Worm (Caenorhabditis elegans) whole organism, early embryonic: ENCODE results near the gene parg-2.

ENCODE experiments used
- B0310.2 ChIP-seq: sonication (generic microtip); optimal IDR thresholded peaks from 2 replicates; lab custom pipeline; 2016; ENCODE audit warnings: mild to moderate bottlenecking, missing genetic modification characterization, missing compliant biosample characterization
- F13C5.2 ChIP-seq: sonication (generic microtip); optimal IDR thresholded peaks from 2 replicates; lab custom pipeline; 2017; ENCODE audit warnings: mild to moderate bottlenecking, missing genetic modification characterization, inconsistent platforms, missing compliant biosample characterization
- aly-1 ChIP-seq: sonication (generic microtip); optimal IDR thresholded peaks from 2 replicates; lab custom pipeline; 2016; ENCODE audit warnings: missing genetic modification characterization, missing compliant biosample characterization
- ama-1 ChIP-seq: fragments of 150-350 bp; optimal IDR thresholded peaks from 2 replicates; lab custom pipeline; 2014
- ceh-13 ChIP-seq: fragments of 200-800 bp; sonication (Bioruptor generic); optimal IDR thresholded peaks from 2 replicates; lab custom pipeline; 2018; ENCODE audit warnings: mild to moderate bottlenecking, missing genetic modification characterization, missing compliant biosample characterization
- ceh-36 ChIP-seq: sonication (generic microtip); optimal IDR thresholded peaks from 2 replicates; lab custom pipeline; 2016; ENCODE audit warnings: missing genetic modification characterization, inconsistent platforms, missing compliant biosample characterization
- ets-7 ChIP-seq: sonication (generic microtip); optimal IDR thresholded peaks from 2 replicates; lab custom pipeline; 2016; ENCODE audit warnings: missing genotype, missing genetic modification characterization, missing compliant biosample characterization
- flt-1 ChIP-seq: fragments of 200-800 bp; sonication (Bioruptor generic); IDR thresholded peaks from 2 replicates; pipeline ENCODE4 v1.3.6; 2022; ENCODE audit warnings: missing genetic modification characterization, missing compliant biosample characterization
- hmbx-1 ChIP-seq: sonication (generic microtip); optimal IDR thresholded peaks from 2 replicates; lab custom pipeline; 2016; ENCODE audit warnings: mild to moderate bottlenecking, missing genetic modification characterization, missing compliant biosample characterization
- hmg-4 ChIP-seq: fragments of 200-800 bp; sonication (Bioruptor generic); optimal IDR thresholded peaks from 2 replicates; lab custom pipeline; 2018; ENCODE audit warnings: mild to moderate bottlenecking, missing genetic modification characterization, missing compliant biosample characterization
- hnd-1 ChIP-seq: sonication (generic microtip); optimal IDR thresholded peaks from 2 replicates; lab custom pipeline; 2016; ENCODE audit warnings: missing genetic modification characterization, missing compliant biosample characterization
- pes-1 ChIP-seq: fragments of 200-800 bp; sonication (Bioruptor generic); IDR thresholded peaks from 2 replicates; pipeline ENCODE4 v1.3.6; 2022; ENCODE audit warnings: missing genetic modification reagents, missing genetic modification characterization, missing compliant biosample characterization
- scrt-1 ChIP-seq: fragments of 200-800 bp; sonication (Bioruptor generic); IDR thresholded peaks from 2 replicates; pipeline ENCODE4 v1.3.6; 2022; ENCODE audit warnings: missing genetic modification characterization, missing compliant biosample characterization
- sea-1 ChIP-seq: fragments of 200-800 bp; sonication (Bioruptor generic); conservative IDR thresholded peaks from 2 replicates; pipeline ENCODE4 v1.3.6; 2022; ENCODE audit warnings: missing genetic modification characterization, missing compliant biosample characterization
- tbx-11 ChIP-seq: fragments of 200-800 bp; sonication (Bioruptor generic); IDR thresholded peaks from 2 replicates; pipeline ENCODE4 v1.3.6; 2022; ENCODE audit warnings: missing genetic modification characterization, missing compliant biosample characterization
- tbx-37 ChIP-seq: fragments of 200-800 bp; sonication (Bioruptor generic); conservative IDR thresholded peaks from 2 replicates; pipeline ENCODE4 v1.3.6; 2022; ENCODE audit warnings: missing genetic modification reagents, missing genetic modification characterization, missing compliant biosample characterization
- tra-4 ChIP-seq: sonication (generic microtip); optimal IDR thresholded peaks from 2 replicates; lab custom pipeline; 2017; ENCODE audit warnings: missing genetic modification characterization, missing compliant biosample characterization

Gene parg-2

DNA sequence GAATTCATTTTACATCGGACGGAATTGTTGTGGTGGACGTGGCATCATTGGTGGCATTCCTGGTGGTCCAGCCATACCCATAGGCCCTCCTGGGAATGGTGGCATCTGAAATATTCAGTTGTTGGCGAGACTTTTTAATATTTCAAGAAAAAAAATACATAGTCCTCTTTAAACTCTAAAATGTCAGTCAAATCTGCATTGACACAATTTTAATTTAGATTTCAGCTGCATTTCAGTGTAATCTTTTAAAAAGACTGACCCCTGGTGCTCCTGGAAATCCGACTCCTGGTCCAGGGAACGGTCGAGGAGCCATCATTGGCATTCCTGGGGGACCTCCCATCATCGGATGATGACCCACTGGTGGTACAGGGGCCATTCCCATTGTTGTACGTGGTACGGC is 28.0 kb downstream of the parg-2 start:
- TF ChIP-seq flt-1 (GFP tag; lab: Robert Waterston, UW) (no peak), scrt-1 (GFP tag; lab: Robert Waterston, UW) (no peak), ceh-36 (tag; lab: Kevin White, UChicago) (no peak), tbx-11 (GFP tag; lab: Robert Waterston, UW) (no peak)

DNA sequence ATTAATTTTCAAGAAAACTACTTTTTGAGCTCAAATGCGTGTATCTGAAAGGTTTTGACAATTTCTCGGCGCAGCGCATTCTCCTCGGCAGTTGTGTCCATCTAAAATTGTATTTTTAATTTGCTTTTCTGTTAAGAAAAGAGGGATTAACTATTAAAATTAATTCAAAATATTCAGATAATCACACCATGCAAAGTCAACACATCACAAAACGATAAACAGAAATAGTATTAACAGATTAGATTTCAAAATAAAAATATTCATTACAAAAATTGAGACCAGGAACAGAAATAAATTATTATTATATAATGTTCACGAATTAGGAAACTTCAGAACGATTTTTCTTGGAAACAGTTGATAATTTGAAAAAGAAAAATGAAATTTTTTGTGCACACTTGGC is 28.4 kb downstream of the parg-2 start, which contains the start of gene pole-2:
pole-2 (minus strand) TSS at position 101 of the 400 bp plus-strand sequence.
- no peak for TF ChIP-seq hmg-4 (GFP tag; lab: Kevin White, UChicago)
- no peak for TF ChIP-seq scrt-1 (GFP tag; lab: Robert Waterston, UW)
- TF ChIP-seq flt-1 (GFP tag; lab: Robert Waterston, UW) = no peak
- TF ChIP-seq F13C5.2 (tag; lab: Kevin White, UChicago) = no peak
- TF ChIP-seq hmbx-1 (tag; lab: Kevin White, UChicago) = no peak
- no peak for TF ChIP-seq pes-1 (GFP tag; lab: Robert Waterston, UW)
- no peak for TF ChIP-seq ceh-36 (tag; lab: Kevin White, UChicago)
- TF ChIP-seq tbx-37 = no peak
- no peak for TF ChIP-seq sea-1 (GFP tag; lab: Robert Waterston, UW)
- no peak for TF ChIP-seq ama-1 (lab: Kevin White, UChicago)
- TF ChIP-seq B0310.2 (tag; lab: Kevin White, UChicago) = no peak
- TF ChIP-seq hnd-1 (tag; lab: Kevin White, UChicago) = no peak
- no peak for TF ChIP-seq aly-1 (tag; lab: Kevin White, UChicago)
- TF ChIP-seq tra-4 = no peak

DNA sequence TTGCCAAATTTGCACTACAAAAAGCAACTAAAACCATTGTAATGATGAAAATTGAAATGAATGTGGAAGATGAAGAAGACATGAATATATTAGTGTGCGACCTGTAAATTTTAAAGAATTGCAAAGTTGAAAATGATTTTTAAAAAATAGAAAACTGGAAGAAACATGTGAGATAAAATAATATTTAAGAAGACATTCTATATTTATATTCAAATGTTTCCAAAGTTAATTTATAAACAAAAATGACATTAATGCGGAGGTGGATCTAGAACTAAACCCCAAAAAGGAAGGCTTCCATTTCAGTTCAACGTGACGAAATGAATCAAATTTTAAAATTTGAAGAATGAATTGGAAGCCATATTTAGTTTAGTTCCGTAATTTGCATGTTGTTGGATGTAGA is 35.7 kb downstream of the parg-2 start, which contains the start of gene nlp-60:
nlp-60 (minus strand) TSS at position 101 of the 400 bp plus-strand sequence.
- TF ChIP-seq tra-4 = no peak
- TF ChIP-seq tbx-37 = no peak

DNA sequence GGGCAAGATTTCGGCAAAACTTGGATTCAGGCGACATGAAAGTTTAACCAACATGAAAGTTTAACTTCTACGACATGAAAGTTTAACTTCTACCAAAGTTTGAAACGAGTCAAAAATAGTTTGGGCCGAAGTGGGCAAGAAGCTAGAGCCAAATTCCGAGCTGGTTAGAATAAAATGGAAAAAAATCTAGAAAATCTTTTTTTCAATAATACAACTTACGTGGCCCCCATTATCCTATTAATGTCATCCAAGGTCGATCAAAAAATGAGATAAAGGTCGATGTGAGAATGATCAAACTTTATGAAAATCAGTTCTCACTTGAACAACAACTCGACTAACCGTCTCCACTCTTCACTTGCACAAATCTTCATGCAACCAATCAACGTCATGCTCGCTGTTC is 37.6 kb downstream of the parg-2 start, which contains the start of gene F08B4.8:
F08B4.8 (plus strand) TSS at position 301 of the 400 bp plus-strand sequence.
- TF ChIP-seq aly-1 (tag; lab: Kevin White, UChicago) = no peak
- no peak for TF ChIP-seq sea-1 (GFP tag; lab: Robert Waterston, UW)
- TF ChIP-seq tra-4 = no peak
- TF ChIP-seq hmbx-1 (tag; lab: Kevin White, UChicago) = no peak
- TF ChIP-seq hnd-1 (tag; lab: Kevin White, UChicago) = no peak
- no peak for TF ChIP-seq B0310.2 (tag; lab: Kevin White, UChicago)
- no peak for TF ChIP-seq ceh-36 (tag; lab: Kevin White, UChicago)

DNA sequence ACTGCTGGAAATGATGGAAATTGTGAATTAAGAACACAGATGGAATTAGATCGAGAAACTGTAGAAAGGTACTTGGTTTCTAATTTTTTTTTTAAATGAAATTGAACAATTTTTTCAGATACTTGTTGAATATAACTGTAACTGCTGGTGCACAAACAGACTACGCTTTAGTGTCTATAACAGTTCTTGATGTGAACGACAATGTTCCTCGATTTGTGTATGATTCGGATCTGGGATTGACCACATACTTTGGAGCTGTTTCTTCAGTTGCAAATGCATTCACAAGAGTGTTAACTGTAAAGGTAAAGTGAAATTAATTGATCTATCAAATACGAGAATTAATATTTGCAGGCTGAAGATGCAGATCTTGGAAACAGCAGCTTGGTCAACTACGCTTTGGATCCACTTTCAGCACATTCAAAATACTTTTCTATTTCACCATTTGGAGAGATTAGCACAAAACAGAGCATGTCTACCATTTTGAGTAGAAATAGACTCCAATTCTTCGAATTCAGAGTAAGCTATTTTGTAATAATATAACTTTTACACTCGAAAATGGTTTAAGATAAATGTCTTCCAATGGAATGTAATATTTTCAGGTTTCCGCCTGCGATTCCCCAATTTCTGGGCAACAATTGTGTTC is 41.1 kb downstream of the parg-2 start:
- TF ChIP-seq hmg-4 (GFP tag; lab: Kevin White, UChicago) = no peak
- no peak for TF ChIP-seq tra-4
- no peak for TF ChIP-seq hnd-1 (tag; lab: Kevin White, UChicago)
- TF ChIP-seq ceh-13 (GFP tag; lab: Kevin White, UChicago) = no peak
- no peak for TF ChIP-seq pes-1 (GFP tag; lab: Robert Waterston, UW)
- no peak for TF ChIP-seq aly-1 (tag; lab: Kevin White, UChicago)
- TF ChIP-seq tbx-11 (GFP tag; lab: Robert Waterston, UW) = no peak
- TF ChIP-seq sea-1 (GFP tag; lab: Robert Waterston, UW) = no peak
- no peak for TF ChIP-seq ama-1 (lab: Kevin White, UChicago)
- no peak for TF ChIP-seq ceh-36 (tag; lab: Kevin White, UChicago)
- no peak for TF ChIP-seq F13C5.2 (tag; lab: Kevin White, UChicago)
- no peak for TF ChIP-seq flt-1 (GFP tag; lab: Robert Waterston, UW)
- TF ChIP-seq scrt-1 (GFP tag; lab: Robert Waterston, UW) = no peak
- TF ChIP-seq B0310.2 (tag; lab: Kevin White, UChicago) = no peak

DNA sequence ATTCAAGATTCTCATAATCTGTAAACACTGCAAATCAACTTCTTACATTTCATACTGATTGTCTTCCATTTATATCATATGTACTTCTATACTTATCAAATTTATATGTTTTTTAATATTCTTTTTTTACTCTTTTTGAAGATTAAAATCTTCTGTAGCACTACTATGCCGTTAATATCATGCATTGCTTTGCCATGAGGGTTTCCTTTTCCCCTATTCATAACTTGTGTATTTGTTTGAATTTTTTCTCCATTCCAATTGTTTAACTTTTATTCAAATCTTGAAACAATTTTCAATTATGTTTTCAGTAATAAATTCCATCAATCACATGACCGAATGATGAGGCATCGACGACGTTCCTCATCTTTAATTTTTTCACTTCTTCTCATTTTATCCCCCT is 46.3 kb downstream of the parg-2 start, which contains the start of gene cdh-5:
cdh-5 (plus strand) TSS at position 301 of the 400 bp plus-strand sequence.
- TF ChIP-seq F13C5.2 (tag; lab: Kevin White, UChicago) (no peak), ceh-36 (tag; lab: Kevin White, UChicago) (no peak), ets-7 (tag; lab: Kevin White, UChicago) (no peak), ama-1 (lab: Kevin White, UChicago) (no peak), tbx-37 (no peak), hnd-1 (tag; lab: Kevin White, UChicago) (no peak), ceh-13 (GFP tag; lab: Kevin White, UChicago) (no peak), tra-4 (no peak), hmbx-1 (tag; lab: Kevin White, UChicago) (no peak), tbx-11 (GFP tag; lab: Robert Waterston, UW) (no peak)

DNA sequence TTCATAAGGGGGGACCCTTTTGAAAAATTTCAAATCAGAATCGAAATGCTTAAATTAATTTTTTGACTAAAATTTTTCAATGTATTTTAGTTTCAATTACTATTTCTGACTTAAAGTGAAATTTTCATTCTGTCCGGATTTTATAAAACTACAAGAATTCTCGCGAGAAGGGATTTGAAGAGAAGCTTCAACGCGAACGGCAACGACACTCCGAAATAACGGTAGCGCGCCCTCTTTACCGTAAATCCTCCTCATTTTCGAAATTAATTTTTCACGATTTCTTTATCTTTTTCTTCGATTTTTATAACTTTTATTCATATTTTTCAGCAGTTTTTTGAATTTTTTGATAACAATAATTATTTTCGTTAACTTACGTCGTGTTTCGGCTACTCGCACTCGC is 49.2 kb downstream of the parg-2 start:
- TF ChIP-seq hmg-4 (GFP tag; lab: Kevin White, UChicago) = no peak
- no peak for TF ChIP-seq ceh-13 (GFP tag; lab: Kevin White, UChicago)
- no peak for TF ChIP-seq aly-1 (tag; lab: Kevin White, UChicago)
- TF ChIP-seq ets-7 (tag; lab: Kevin White, UChicago) = no peak
- TF ChIP-seq ceh-36 (tag; lab: Kevin White, UChicago) = no peak
- no peak for TF ChIP-seq tra-4
- no peak for TF ChIP-seq B0310.2 (tag; lab: Kevin White, UChicago)
- no peak for TF ChIP-seq tbx-37
- TF ChIP-seq F13C5.2 (tag; lab: Kevin White, UChicago) = no peak
- no peak for TF ChIP-seq scrt-1 (GFP tag; lab: Robert Waterston, UW)
- no peak for TF ChIP-seq ama-1 (lab: Kevin White, UChicago)
- TF ChIP-seq hnd-1 (tag; lab: Kevin White, UChicago) = no peak
- no peak for TF ChIP-seq flt-1 (GFP tag; lab: Robert Waterston, UW)
- TF ChIP-seq pes-1 (GFP tag; lab: Robert Waterston, UW) = no peak
- no peak for TF ChIP-seq tbx-11 (GFP tag; lab: Robert Waterston, UW)
- TF ChIP-seq hmbx-1 (tag; lab: Kevin White, UChicago) = no peak
- no peak for TF ChIP-seq sea-1 (GFP tag; lab: Robert Waterston, UW)
